Fruit fly (Drosophila melanogaster) whole organism, prepupa: ENCODE results near the gene Rpn1.
A peak's percentile ranks its signal among the peaks of the same experiment; 100 is the strongest.

Experiments used
- CG10631 ChIP-seq: fragments of 200-800 bp; sonication (Bioruptor generic); optimal IDR thresholded peaks from 2 replicates; lab custom pipeline; 2016; ENCODE audit warnings: missing biosample characterization, missing genetic modification characterization
- CG10669 ChIP-seq: fragments of 200-800 bp; sonication (Bioruptor generic); optimal IDR thresholded peaks from 3 replicates; lab custom pipeline; 2018; ENCODE audit warnings: missing biosample characterization, mild to moderate bottlenecking, missing genetic modification characterization, moderate library complexity
- CG11902 ChIP-seq: fragments of 200-800 bp; sonication (Bioruptor generic); optimal IDR thresholded peaks from 3 replicates; lab custom pipeline; 2016; ENCODE audit warnings: missing biosample characterization, missing genetic modification characterization
- CG1621 ChIP-seq: fragments of 200-800 bp; sonication (Bioruptor generic); optimal IDR thresholded peaks from 3 replicates; lab custom pipeline; 2018; ENCODE audit warnings: missing biosample characterization, mild to moderate bottlenecking, missing genetic modification characterization
- CG3032 ChIP-seq: fragments of 200-800 bp; optimal IDR thresholded peaks from 2 replicates; lab custom pipeline; 2019; ENCODE audit warnings: missing biosample characterization, mild to moderate bottlenecking, missing genetic modification characterization, moderate library complexity
- CG31627 ChIP-seq: fragments of 200-800 bp; sonication (Bioruptor generic); optimal IDR thresholded peaks from 3 replicates; lab custom pipeline; 2016; ENCODE audit warnings: missing biosample characterization, missing genetic modification characterization
- CG32006 ChIP-seq: fragments of 200-800 bp; sonication (Bioruptor generic); optimal IDR thresholded peaks from 3 replicates; lab custom pipeline; 2017; ENCODE audit warnings: missing biosample characterization, mild to moderate bottlenecking, missing genetic modification characterization
- CG4318 ChIP-seq: fragments of 200-800 bp; sonication (Bioruptor generic); optimal IDR thresholded peaks from 3 replicates; lab custom pipeline; 2017; ENCODE audit warnings: missing biosample characterization, mild to moderate bottlenecking, missing genetic modification characterization
- CG6854 ChIP-seq: fragments of 200-800 bp; sonication (Bioruptor generic); optimal IDR thresholded peaks from 2 replicates; lab custom pipeline; 2017; ENCODE audit warnings: missing biosample characterization, mild to moderate bottlenecking, missing genetic modification characterization
- CG8119 ChIP-seq: fragments of 200-800 bp; sonication (Bioruptor generic); IDR thresholded peaks from 3 replicates; pipeline ENCODE4 v1.3.6; 2022; ENCODE audit warnings: missing biosample characterization, missing genetic modification characterization
- CG8319 ChIP-seq: fragments of 200-800 bp; sonication (Bioruptor generic); optimal IDR thresholded peaks from 3 replicates; lab custom pipeline; 2016; ENCODE audit warnings: missing biosample characterization, missing genetic modification characterization
- CG8632 ChIP-seq: fragments of 200-800 bp; sonication (Bioruptor generic); optimal IDR thresholded peaks from 3 replicates; lab custom pipeline; 2016; ENCODE audit warnings: missing biosample characterization, missing genetic modification characterization
- Eip78C ChIP-seq: fragments of 200-800 bp; sonication (Bioruptor generic); peaks from one replicate; lab custom pipeline; 2016; ENCODE audit warnings: missing biosample characterization, missing genetic modification characterization
- Eip93F ChIP-seq: fragments of 200-800 bp; sonication (Bioruptor generic); optimal IDR thresholded peaks from 2 replicates; lab custom pipeline; 2016; ENCODE audit warnings: missing biosample characterization, mild to moderate bottlenecking, missing genetic modification characterization
- Ets21C ChIP-seq: fragments of 200-800 bp; sonication (Bioruptor generic); optimal IDR thresholded peaks from 3 replicates; lab custom pipeline; 2016; ENCODE audit warnings: missing biosample characterization, missing genetic modification characterization
- Gug ChIP-seq: fragments of 200-800 bp; sonication (Bioruptor generic); IDR thresholded peaks from 2 replicates; pipeline ENCODE4 v1.3.6; 2022; ENCODE audit warnings: missing biosample characterization, missing genetic modification characterization
- Hr38 ChIP-seq: sonication (Bioruptor generic); optimal IDR thresholded peaks from 2 replicates; lab custom pipeline; 2016; ENCODE audit warnings: missing biosample characterization, missing genetic modification characterization
- Hr4 ChIP-seq: fragments of 200-800 bp; sonication (Bioruptor generic); optimal IDR thresholded peaks from 3 replicates; lab custom pipeline; 2016; ENCODE audit warnings: missing biosample characterization, missing genetic modification characterization
- Met ChIP-seq: fragments of 200-800 bp; sonication (Bioruptor generic); optimal IDR thresholded peaks from 3 replicates; lab custom pipeline; 2016; ENCODE audit warnings: missing biosample characterization, missing genetic modification characterization
- OdsH ChIP-seq: fragments of 200-800 bp; sonication (Bioruptor generic); optimal IDR thresholded peaks from 3 replicates; lab custom pipeline; 2016; ENCODE audit warnings: missing biosample characterization, missing genetic modification characterization
- Smox ChIP-seq: fragments of 200-800 bp; sonication (Bioruptor generic); optimal IDR thresholded peaks from 3 replicates; lab custom pipeline; 2016; ENCODE audit warnings: missing biosample characterization, missing genetic modification characterization
- Sox102F ChIP-seq: fragments of 200-800 bp; sonication (Bioruptor generic); optimal IDR thresholded peaks from 2 replicates; lab custom pipeline; 2016; ENCODE audit warnings: missing biosample characterization, mild to moderate bottlenecking, missing genetic modification characterization
- Sox14 ChIP-seq: fragments of 200-800 bp; sonication (Bioruptor generic); optimal IDR thresholded peaks from 3 replicates; lab custom pipeline; 2016; ENCODE audit warnings: missing biosample characterization, missing genetic modification characterization
- Sox15 ChIP-seq: fragments of 200-800 bp; sonication (Bioruptor generic); optimal IDR thresholded peaks from 3 replicates; lab custom pipeline; 2016; ENCODE audit warnings: missing biosample characterization, missing genetic modification characterization
- achi ChIP-seq: fragments of 200-800 bp; sonication (Bioruptor generic); optimal IDR thresholded peaks from 3 replicates; lab custom pipeline; 2016; ENCODE audit warnings: missing biosample characterization, missing genetic modification characterization
- acj6 ChIP-seq: fragments of 200-800 bp; sonication (Bioruptor generic); optimal IDR thresholded peaks from 3 replicates; lab custom pipeline; 2016; ENCODE audit warnings: missing biosample characterization, missing genetic modification characterization
- cyc ChIP-seq: fragments of 200-800 bp; sonication (Bioruptor generic); optimal IDR thresholded peaks from 3 replicates; lab custom pipeline; 2016; ENCODE audit warnings: missing biosample characterization, missing genetic modification characterization
- dac ChIP-seq: fragments of 200-800 bp; sonication (Bioruptor generic); optimal IDR thresholded peaks from 2 replicates; lab custom pipeline; 2017; ENCODE audit warnings: missing biosample characterization, mild to moderate bottlenecking, missing genetic modification characterization
- eg ChIP-seq: fragments of 200-800 bp; sonication (Bioruptor generic); IDR thresholded peaks from 3 replicates; pipeline ENCODE4 v1.3.6; 2022; ENCODE audit warnings: missing biosample characterization, missing genetic modification characterization
- esn ChIP-seq: fragments of 200-800 bp; sonication (Bioruptor generic); optimal IDR thresholded peaks from 2 replicates; lab custom pipeline; 2016; ENCODE audit warnings: missing biosample characterization, mild to moderate bottlenecking, missing genetic modification characterization, moderate library complexity
- fd85E ChIP-seq: fragments of 200-800 bp; sonication (Bioruptor generic); optimal IDR thresholded peaks from 3 replicates; lab custom pipeline; 2016; ENCODE audit warnings: missing biosample characterization, missing genetic modification characterization
- fkh ChIP-seq: fragments of 200-800 bp; sonication (Bioruptor generic); optimal IDR thresholded peaks from 3 replicates; lab custom pipeline; 2017; ENCODE audit warnings: missing biosample characterization, mild to moderate bottlenecking, missing genetic modification characterization, moderate library complexity
- lz ChIP-seq: fragments of 200-800 bp; sonication (Bioruptor generic); optimal IDR thresholded peaks from 3 replicates; lab custom pipeline; 2016; ENCODE audit warnings: missing biosample characterization, missing genetic modification characterization
- net ChIP-seq: fragments of 200-800 bp; sonication (Bioruptor generic); optimal IDR thresholded peaks from 3 replicates; lab custom pipeline; 2016; ENCODE audit warnings: missing biosample characterization, missing genetic modification characterization
- salr ChIP-seq, 2 experiments: fragments of 200-800 bp; sonication (Bioruptor generic); optimal IDR thresholded peaks; 3 replicates each; lab custom pipeline; 2016 to 2018; ENCODE audit warnings: missing biosample characterization in 2 of 2, missing genetic modification characterization in 2 of 2, mild to moderate bottlenecking in 1 of 2
- spab ChIP-seq: fragments of 200-800 bp; sonication (Bioruptor generic); optimal IDR thresholded peaks from 2 replicates; lab custom pipeline; 2017; ENCODE audit warnings: missing biosample characterization, mild to moderate bottlenecking, missing genetic modification characterization, missing genetic modification reagents
- ss ChIP-seq, 2 experiments: fragments of 200-800 bp; sonication (Bioruptor generic); optimal IDR thresholded peaks; 2 replicates in 1 of 2; 3 replicates in 1 of 2; lab custom pipeline; 2017 to 2018; ENCODE audit warnings: mild to moderate bottlenecking in 2 of 2, missing biosample characterization in 2 of 2, missing genetic modification characterization in 2 of 2, moderate library complexity in 1 of 2
- vri ChIP-seq: fragments of 200-800 bp; sonication (Bioruptor generic); optimal IDR thresholded peaks from 3 replicates; lab custom pipeline; 2016; ENCODE audit warnings: missing biosample characterization, mild to moderate bottlenecking, missing genetic modification characterization

The Rpn1 gene

dm6 chr3L:19905427-19905826 is 9.4 kb upstream of the Rpn1 start (continued):
- TF ChIP-seq salr (GFP tag; optimal IDR thresholded peaks at IDR 0.05; lab: Kevin White, UChicago), result peak in 1 of 2 experiments; percentile 55
- TF ChIP-seq OdsH (GFP tag; lab: Kevin White, UChicago), result peak; percentile 66
- TF ChIP-seq Hr4 (GFP tag; lab: Kevin White, UChicago), result peak; percentile 70
- peak; percentile 34 for TF ChIP-seq CG8632 (GFP tag; lab: Kevin White, UChicago)
- TF ChIP-seq Ets21C (GFP tag; lab: Kevin White, UChicago), result no peak
- TF ChIP-seq Gug (GFP tag; lab: Robert Waterston, UW), result no peak
- peak; percentile 65 for TF ChIP-seq CG32006 (GFP tag; lab: Kevin White, UChicago)
- peak; percentile 59 for TF ChIP-seq Met (GFP tag; lab: Kevin White, UChicago)
- no peak for TF ChIP-seq Eip93F (GFP tag; lab: Kevin White, UChicago)
- no peak for TF ChIP-seq CG1621 (tag; lab: Kevin White, UChicago)
- TF ChIP-seq Sox14 (GFP tag; lab: Kevin White, UChicago), result peak; percentile 53
- no peak for TF ChIP-seq fkh (GFP tag; lab: Kevin White, UChicago)
- peak; percentile 41 for TF ChIP-seq lz (GFP tag; lab: Kevin White, UChicago)
- TF ChIP-seq vri (GFP tag; lab: Kevin White, UChicago), result no peak
- TF ChIP-seq ss (GFP tag; optimal IDR thresholded peaks at IDR 0.05; lab: Kevin White, UChicago), result no peak
- TF ChIP-seq Sox102F (GFP tag; lab: Kevin White, UChicago), result no peak
- TF ChIP-seq dac (GFP tag; lab: Kevin White, UChicago), result no peak
- TF ChIP-seq cyc (GFP tag; lab: Kevin White, UChicago), result no peak
- TF ChIP-seq Eip78C (GFP tag; lab: Kevin White, UChicago), result peak; percentile 86
- peak; percentile 39 for TF ChIP-seq Smox (GFP tag; lab: Kevin White, UChicago)
- no peak for TF ChIP-seq Sox15 (GFP tag; lab: Kevin White, UChicago)
- peak; percentile 68 for TF ChIP-seq net (GFP tag; lab: Kevin White, UChicago)
- TF ChIP-seq CG6854 (GFP tag; lab: Kevin White, UChicago), result no peak
- TF ChIP-seq esn (GFP tag; lab: Kevin White, UChicago), result peak; percentile 45
- TF ChIP-seq CG4318 (GFP tag; lab: Kevin White, UChicago), result no peak
- no peak for TF ChIP-seq fd85E (GFP tag; lab: Kevin White, UChicago)
- no peak for TF ChIP-seq CG3032 (tag; lab: Kevin White, UChicago)
- no peak for TF ChIP-seq CG11902 (GFP tag; lab: Kevin White, UChicago)
- peak; percentile 53 for TF ChIP-seq CG31627 (GFP tag; lab: Kevin White, UChicago)
- no peak for TF ChIP-seq spab (GFP tag; lab: Kevin White, UChicago)
- peak; percentile 57 for TF ChIP-seq acj6 (GFP tag; lab: Kevin White, UChicago)
- TF ChIP-seq Hr38 (GFP tag; lab: Kevin White, UChicago), result no peak
- peak; percentile 62 for TF ChIP-seq CG8119 (GFP tag; lab: Robert Waterston, UW)
- peak; percentile 23 for TF ChIP-seq CG10669 (GFP tag; lab: Kevin White, UChicago)
- peak; percentile 59 for TF ChIP-seq achi (GFP tag; lab: Kevin White, UChicago)
- peak; percentile 14 for TF ChIP-seq CG10631 (GFP tag; lab: Kevin White, UChicago)
- TF ChIP-seq CG8319 (GFP tag; lab: Kevin White, UChicago), result no peak

- TF ChIP-seq Eip78C (GFP tag; lab: Kevin White, UChicago) (peak; percentile 59), eg (GFP tag; lab: Robert Waterston, UW) (0 out of 3 replicates have a peak, but pooled peaks have one; percentile 13), CG32006 (GFP tag; lab: Kevin White, UChicago) (peak; percentile 6), Hr38 (GFP tag; lab: Kevin White, UChicago) (no peak)
Observed at dm6 chr3L:19906148-19906752, 8.6 kb upstream of the Rpn1 start.
